Fruit fly (Drosophila melanogaster) whole organism, wandering third instar larva: ENCODE data around the gene Lgr4.

Source experiments
- Abd-B ChIP-seq: fragments of >200 bp; optimal IDR thresholded peaks from 2 replicates; lab custom pipeline; 2017; ENCODE audit warnings: missing biosample characterization, missing genetic modification characterization
- CG32264 ChIP-seq: fragments of 200-800 bp; sonication (Bioruptor generic); optimal IDR thresholded peaks from 2 replicates; lab custom pipeline; 2016; ENCODE audit warnings: missing biosample characterization, missing genetic modification characterization
- CG9705 ChIP-seq: fragments of 200-800 bp; sonication (Bioruptor generic); optimal IDR thresholded peaks from 2 replicates; lab custom pipeline; 2018; ENCODE audit warnings: missing biosample characterization, mild to moderate bottlenecking, missing genetic modification characterization
- CrebA ChIP-seq: fragments of 200-800 bp; sonication (Bioruptor generic); optimal IDR thresholded peaks from 2 replicates; lab custom pipeline; 2016; ENCODE audit warnings: missing biosample characterization, mild to moderate bottlenecking, missing genetic modification characterization, borderline replicate concordance
- Dfd ChIP-seq: fragments of >200 bp; optimal IDR thresholded peaks from 2 replicates; lab custom pipeline; 2017; ENCODE audit warnings: missing biosample characterization, missing genetic modification characterization
- Dif ChIP-seq: fragments of 200-275, 200-300 bp; sonication (Bioruptor generic); optimal IDR thresholded peaks from 2 replicates; lab custom pipeline; 2018; ENCODE audit warnings: missing biosample characterization, missing genetic modification characterization; ENCODE audit not compliant: partially characterized antibody
- GATAd ChIP-seq: sonication (Bioruptor generic); optimal IDR thresholded peaks from 2 replicates; lab custom pipeline; 2016; ENCODE audit warnings: missing biosample characterization, missing genetic modification characterization
- HLH106 ChIP-seq: fragments of 200-800 bp; optimal IDR thresholded peaks from 3 replicates; lab custom pipeline; 2019; ENCODE audit warnings: missing biosample characterization, mild to moderate bottlenecking, missing genetic modification characterization, moderate library complexity
- Hnf4 ChIP-seq: fragments of 200-800 bp; sonication (Bioruptor generic); optimal IDR thresholded peaks from 2 replicates; lab custom pipeline; 2016; ENCODE audit warnings: missing biosample characterization, mild to moderate bottlenecking, missing genetic modification characterization
- Hr78 ChIP-seq: fragments of >200 bp; optimal IDR thresholded peaks from 2 replicates; lab custom pipeline; 2017; ENCODE audit warnings: missing biosample characterization, missing genetic modification characterization
- Hr83 ChIP-seq: fragments of 200-300 bp; sonication (Bioruptor generic); optimal IDR thresholded peaks from 2 replicates; lab custom pipeline; 2016; ENCODE audit warnings: missing biosample characterization, mild to moderate bottlenecking, missing genetic modification characterization, moderate library complexity; ENCODE audit not compliant: poor library complexity, severe bottlenecking
- Jra ChIP-seq: sonication (Bioruptor generic); optimal IDR thresholded peaks from 2 replicates; lab custom pipeline; 2016; ENCODE audit warnings: missing biosample characterization, missing genetic modification characterization
- Mio ChIP-seq: sonication (Bioruptor generic); optimal IDR thresholded peaks from 2 replicates; lab custom pipeline; 2016; ENCODE audit warnings: missing biosample characterization, missing genetic modification characterization
- Myc ChIP-seq: fragments of >200 bp; optimal IDR thresholded peaks from 2 replicates; lab custom pipeline; 2017
- N ChIP-seq: fragments of >200 bp; optimal IDR thresholded peaks from 2 replicates; lab custom pipeline; 2018; ENCODE audit warnings: missing biosample characterization, missing external identifiers, missing genetic modification characterization
- OdsH ChIP-seq: fragments of 200-800 bp; sonication (Bioruptor generic); optimal IDR thresholded peaks from 2 replicates; lab custom pipeline; 2016; ENCODE audit warnings: missing biosample characterization, mild to moderate bottlenecking, missing genetic modification characterization
- Rel ChIP-seq, 2 experiments: fragments of 200-800 bp; sonication (Bioruptor generic) in 1 of 2; optimal IDR thresholded peaks; 2 replicates in 1 of 2; 3 replicates in 1 of 2; lab custom pipeline; 2016 to 2019; ENCODE audit warnings: mild to moderate bottlenecking in 2 of 2, missing biosample characterization in 2 of 2, missing genetic modification characterization in 2 of 2, moderate library complexity in 1 of 2
- Sp1 ChIP-seq: fragments of 200-800 bp; sonication (Bioruptor generic); optimal IDR thresholded peaks from 3 replicates; lab custom pipeline; 2019; ENCODE audit warnings: missing biosample characterization, mild to moderate bottlenecking, missing genetic modification characterization, moderate library complexity
- Vsx2 ChIP-seq: fragments of 200-300, 225-300 bp; sonication (Bioruptor generic); optimal IDR thresholded peaks from 2 replicates; lab custom pipeline; 2018; ENCODE audit warnings: missing biosample characterization, missing genetic modification characterization; ENCODE audit not compliant: partially characterized antibody
- br ChIP-seq: fragments of 200-800 bp; sonication (Bioruptor generic); optimal IDR thresholded peaks from 2 replicates; lab custom pipeline; 2016; ENCODE audit warnings: missing biosample characterization, missing genetic modification characterization
- brk ChIP-seq: fragments of 200-800 bp; sonication (Bioruptor generic); optimal IDR thresholded peaks from 2 replicates; lab custom pipeline; 2016; ENCODE audit warnings: missing biosample characterization, mild to moderate bottlenecking, missing genetic modification characterization
- dl ChIP-seq, 2 experiments: fragments of 175-275, 200-275 bp in 1 of 2; fragments of 200-275 bp in 1 of 2; sonication (Bioruptor generic); optimal IDR thresholded peaks; lab custom pipeline; 2018; ENCODE audit warnings: mild to moderate bottlenecking in 2 of 2, missing biosample characterization in 2 of 2, missing genetic modification characterization in 2 of 2, moderate library complexity in 2 of 2; ENCODE audit not compliant: partially characterized antibody in 2 of 2, insufficient read depth in 1 of 2
- dmrt93B ChIP-seq: fragments of 200-800 bp; sonication (Bioruptor generic); optimal IDR thresholded peaks from 2 replicates; lab custom pipeline; 2018; ENCODE audit warnings: missing biosample characterization, mild to moderate bottlenecking, missing genetic modification characterization
- dsf ChIP-seq: sonication (Bioruptor generic); optimal IDR thresholded peaks from 2 replicates; lab custom pipeline; 2016; ENCODE audit warnings: missing biosample characterization, missing genetic modification characterization, borderline replicate concordance
- ey ChIP-seq: fragments of 200-800 bp; sonication (Bioruptor generic); optimal IDR thresholded peaks from 2 replicates; lab custom pipeline; 2016; ENCODE audit warnings: missing biosample characterization, missing genetic modification characterization
- foxo ChIP-seq, 2 experiments: fragments of 200-800 bp; sonication (Bioruptor generic); optimal IDR thresholded peaks; 2 replicates in 1 of 2; 3 replicates in 1 of 2; lab custom pipeline; 2016 to 2017; ENCODE audit warnings: missing biosample characterization in 2 of 2, missing genetic modification characterization in 2 of 2
- fru ChIP-seq: fragments of 200-800 bp; sonication (Bioruptor generic); optimal IDR thresholded peaks from 3 replicates; lab custom pipeline; 2016; ENCODE audit warnings: missing biosample characterization, mild to moderate bottlenecking, missing genetic modification characterization
- h ChIP-seq: fragments of 200-800 bp; sonication (Bioruptor generic); optimal IDR thresholded peaks from 3 replicates; lab custom pipeline; 2016; ENCODE audit warnings: missing biosample characterization, mild to moderate bottlenecking, missing genetic modification characterization
- jim ChIP-seq: fragments of 175-275, 200-325 bp; sonication (Bioruptor generic); optimal IDR thresholded peaks from 2 replicates; lab custom pipeline; 2016; ENCODE audit warnings: missing biosample characterization, mild to moderate bottlenecking, missing genetic modification characterization
- lola ChIP-seq: fragments of >200 bp; optimal IDR thresholded peaks from 2 replicates; lab custom pipeline; 2017; ENCODE audit warnings: missing biosample characterization, missing genetic modification characterization
- pan ChIP-seq: fragments of >200 bp; optimal IDR thresholded peaks from 2 replicates; lab custom pipeline; 2017
- psq ChIP-seq: fragments of 200-800 bp; sonication (Bioruptor generic); optimal IDR thresholded peaks from 3 replicates; lab custom pipeline; 2017; ENCODE audit warnings: missing biosample characterization, mild to moderate bottlenecking, missing genetic modification characterization, moderate library complexity
- rgr ChIP-seq: fragments of 200-800 bp; sonication (Bioruptor generic); optimal IDR thresholded peaks from 3 replicates; lab custom pipeline; 2016; ENCODE audit warnings: missing biosample characterization, mild to moderate bottlenecking, missing genetic modification characterization
- sage ChIP-seq: fragments of 200-800 bp; sonication (Bioruptor generic); optimal IDR thresholded peaks from 2 replicates; lab custom pipeline; 2016; ENCODE audit warnings: missing biosample characterization, mild to moderate bottlenecking, missing genetic modification characterization
- sv ChIP-seq: fragments of 200-800 bp; sonication (Bioruptor generic); optimal IDR thresholded peaks from 3 replicates; lab custom pipeline; 2016; ENCODE audit warnings: missing biosample characterization, missing genetic modification characterization
- tai ChIP-seq: sonication (Bioruptor generic); optimal IDR thresholded peaks from 2 replicates; lab custom pipeline; 2016; ENCODE audit warnings: missing biosample characterization, missing genetic modification characterization
- usp ChIP-seq: fragments of >200 bp; optimal IDR thresholded peaks from 2 replicates; lab custom pipeline; 2017; ENCODE audit warnings: missing biosample characterization, missing genetic modification characterization
- woc ChIP-seq: sonication (Bioruptor generic); optimal IDR thresholded peaks from 2 replicates; lab custom pipeline; 2016; ENCODE audit warnings: missing biosample characterization, mild to moderate bottlenecking, missing genetic modification characterization

Gene Lgr4

DNA sequence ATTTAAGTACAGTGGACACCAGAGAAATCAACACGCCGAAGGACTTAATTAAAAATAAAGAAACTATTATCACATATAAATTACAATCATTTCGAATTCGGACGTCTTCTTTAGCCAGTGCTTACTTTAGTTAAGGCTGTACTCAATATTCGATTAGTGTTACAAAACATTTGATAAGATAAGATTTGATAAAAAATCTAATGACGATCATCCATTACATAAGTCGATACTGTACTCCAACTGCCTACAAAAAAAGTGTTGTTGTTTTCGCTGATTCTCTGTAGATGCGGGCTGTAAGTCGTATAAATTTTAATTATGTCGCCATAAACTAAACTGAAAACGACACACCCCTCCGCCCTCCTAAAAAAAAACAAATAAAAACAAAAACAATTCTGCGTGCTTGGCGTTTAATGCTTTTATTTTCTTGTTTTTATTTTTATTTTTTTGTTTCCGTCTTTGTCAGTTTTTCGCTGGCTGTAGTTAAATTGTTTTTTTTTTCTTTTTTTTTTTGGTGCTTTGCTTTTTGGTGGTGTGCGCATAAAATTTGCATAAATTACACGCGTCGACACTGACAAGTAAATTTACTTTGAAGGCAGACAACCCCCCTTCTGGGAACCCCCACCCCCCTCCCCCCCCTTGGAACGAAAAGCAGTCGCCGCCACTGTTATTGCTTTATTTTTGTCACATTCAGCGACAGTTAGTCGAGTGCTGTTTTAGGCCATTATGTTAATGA lies 45.9 kb upstream of the Lgr4 start:
- TF ChIP-seq Rel (GFP tag; optimal IDR thresholded peaks at IDR 0.05; lab: Kevin White, UChicago) (no peak), Rel (tag; optimal IDR thresholded peaks at IDR 0.05; lab: Kevin White, UChicago) (peak; percentile 32), h (no peak), Sp1 (GFP tag; lab: Kevin White, UChicago) (peak; percentile 32), jim (GFP tag; lab: Kevin White, UChicago) (peak; percentile 41), dl (GFP tag; optimal IDR thresholded peaks at IDR 0.05; lab: Kevin White, UChicago; ENCODE audit: insufficient read depth in 1 of 2, partially characterized antibody in 2 of 2) (no peak), psq (GFP tag; lab: Kevin White, UChicago) (peak; percentile 11)

DNA sequence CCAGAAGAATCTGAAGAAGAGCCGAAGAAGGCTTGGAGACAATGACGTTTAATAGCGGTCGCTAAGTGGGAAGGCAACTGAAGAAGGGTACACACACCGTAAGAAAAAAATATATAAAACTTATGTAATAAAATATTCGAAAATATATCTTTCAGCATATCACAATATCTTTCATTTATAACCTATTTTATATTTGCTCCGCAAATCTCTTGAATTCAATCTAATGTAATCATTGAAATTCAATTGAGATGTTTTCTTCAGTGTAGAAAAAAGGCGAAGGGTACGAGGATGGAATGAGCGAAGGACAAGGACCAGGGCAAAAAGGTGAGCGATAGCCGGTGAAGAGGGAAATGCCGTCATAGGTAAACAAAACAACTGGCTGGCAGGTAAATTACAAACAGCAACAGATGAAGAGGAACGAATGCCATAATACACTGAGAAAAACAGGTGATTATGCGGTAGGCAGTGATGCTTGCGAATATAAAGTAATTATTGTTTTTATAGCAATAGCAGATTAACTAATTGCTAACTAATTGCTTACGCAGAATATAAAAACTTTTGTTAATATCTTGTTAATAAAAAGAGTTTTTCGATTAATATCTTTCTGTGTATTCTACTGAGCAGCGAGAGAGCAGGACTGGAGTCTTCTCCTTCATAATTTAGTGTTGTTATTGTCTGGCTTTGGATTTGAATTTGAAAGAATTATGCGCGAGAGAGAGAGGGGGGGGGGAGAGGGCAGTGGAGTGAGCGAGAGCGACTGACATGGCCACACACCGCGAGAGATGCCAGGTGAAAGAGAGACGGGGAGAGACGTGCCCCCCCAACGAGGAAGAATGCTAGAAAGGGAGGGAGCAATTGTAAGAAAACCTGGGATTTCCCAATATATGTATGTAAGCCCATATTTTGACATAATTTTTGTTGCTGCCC lies 45.1 kb upstream of the Lgr4 start:
- peak; percentile 91 for TF ChIP-seq fru (GFP tag; lab: Kevin White, UChicago)
- peak; percentile 65 for TF ChIP-seq tai (GFP tag; lab: Kevin White, UChicago)
- peak; percentile 73 for TF ChIP-seq Hnf4 (GFP tag; lab: Kevin White, UChicago)
- TF ChIP-seq psq (GFP tag; lab: Kevin White, UChicago): peak; percentile 96
- peak; percentile 90 for TF ChIP-seq h
- TF ChIP-seq jim (GFP tag; lab: Kevin White, UChicago): no peak
- peak; percentile 37 for TF ChIP-seq CG32264 (GFP tag; lab: Kevin White, UChicago)
- TF ChIP-seq br (GFP tag; lab: Kevin White, UChicago): peak; percentile 74
- TF ChIP-seq woc: peak; percentile 81
- TF ChIP-seq Rel (GFP tag; optimal IDR thresholded peaks at IDR 0.05; lab: Kevin White, UChicago): peak; percentile 17
- peak; percentile 71 for TF ChIP-seq Rel (tag; optimal IDR thresholded peaks at IDR 0.05; lab: Kevin White, UChicago)
- TF ChIP-seq Mio (GFP tag; lab: Kevin White, UChicago): no peak
- no peak for TF ChIP-seq Abd-B
- TF ChIP-seq usp (GFP tag; lab: Kevin White, UChicago): no peak
- TF ChIP-seq dsf (GFP tag; lab: Kevin White, UChicago): no peak
- TF ChIP-seq sv: peak; percentile 88
- TF ChIP-seq lola (GFP tag; lab: Kevin White, UChicago): no peak
- TF ChIP-seq Sp1 (GFP tag; lab: Kevin White, UChicago): peak; percentile 95
- no peak for TF ChIP-seq Vsx2 (GFP tag; lab: Kevin White, UChicago)
- TF ChIP-seq pan (lab: Kevin White, UChicago): no peak
- peak; percentile 85 for TF ChIP-seq ey
- TF ChIP-seq HLH106 (tag; lab: Kevin White, UChicago): peak; percentile 90
- TF ChIP-seq CrebA (GFP tag; lab: Kevin White, UChicago): peak; percentile 45
- TF ChIP-seq Hr83: peak; percentile 5
- TF ChIP-seq dl (GFP tag; optimal IDR thresholded peaks at IDR 0.05; lab: Kevin White, UChicago; ENCODE audit: insufficient read depth in 1 of 2, partially characterized antibody in 2 of 2): no peak
- peak; percentile 68 for TF ChIP-seq CG9705 (GFP tag; lab: Kevin White, UChicago)
- peak; percentile 82 for TF ChIP-seq dmrt93B (GFP tag; lab: Kevin White, UChicago)
- peak in 1 of 2 experiments; percentile 89 for TF ChIP-seq foxo (GFP tag; optimal IDR thresholded peaks at IDR 0.05; lab: Kevin White, UChicago)
- peak; percentile 84 for TF ChIP-seq OdsH (GFP tag; lab: Kevin White, UChicago)
- peak; percentile 14 for TF ChIP-seq GATAd (GFP tag; lab: Kevin White, UChicago)
- no peak for TF ChIP-seq N (GFP tag; lab: Kevin White, UChicago)
- no peak for TF ChIP-seq Hr78 (GFP tag; lab: Kevin White, UChicago)
- TF ChIP-seq sage (GFP tag; lab: Kevin White, UChicago): peak; percentile 35
- peak; percentile 62 for TF ChIP-seq Jra (GFP tag; lab: Kevin White, UChicago)
- TF ChIP-seq rgr (GFP tag; lab: Kevin White, UChicago): peak; percentile 81
- TF ChIP-seq Dfd (GFP tag; lab: Kevin White, UChicago): no peak
- no peak for TF ChIP-seq Myc (lab: Kevin White, UChicago)
- TF ChIP-seq Dif (GFP tag; lab: Kevin White, UChicago): no peak
- TF ChIP-seq brk (GFP tag; lab: Kevin White, UChicago): peak; percentile 70
